Fruit fly (Drosophila melanogaster) whole organism, pupa: Measurements from ENCODE around the gene Bacc.

Source experiments
- CG10348 ChIP-seq: fragments of 200-800 bp; sonication (Bioruptor generic); IDR thresholded peaks from 2 replicates; pipeline ENCODE4 v1.3.6; 2022; ENCODE audit warnings: missing biosample characterization, missing genetic modification characterization
- CG14655 ChIP-seq: fragments of 200-800 bp; sonication (Bioruptor generic); optimal IDR thresholded peaks from 3 replicates; lab custom pipeline; 2017; ENCODE audit warnings: mild to moderate bottlenecking, missing biosample characterization, missing genetic modification reagents, missing genetic modification characterization
- CG17806 ChIP-seq: fragments of 200-800 bp; sonication (Bioruptor generic); optimal IDR thresholded peaks from 2 replicates; lab custom pipeline; 2018; ENCODE audit warnings: missing biosample characterization, mild to moderate bottlenecking, missing genetic modification characterization, moderate library complexity
- CG34367 ChIP-seq: fragments of 200-800 bp; sonication (Bioruptor generic); optimal IDR thresholded peaks from 2 replicates; lab custom pipeline; 2018; ENCODE audit warnings: missing biosample characterization, mild to moderate bottlenecking, missing genetic modification characterization
- EcR ChIP-seq: fragments of 200-800 bp; sonication (Bioruptor generic); optimal IDR thresholded peaks from 3 replicates; lab custom pipeline; 2019; ENCODE audit warnings: missing biosample characterization, missing genetic modification characterization, mild to moderate bottlenecking, moderate library complexity, missing genetic modification reagents
- Pif1B ChIP-seq: fragments of 200-800 bp; sonication (Bioruptor generic); optimal IDR thresholded peaks from 3 replicates; lab custom pipeline; 2016; ENCODE audit warnings: missing biosample characterization, missing genetic modification characterization
- Snoo ChIP-seq: fragments of 200-800 bp; sonication (Bioruptor generic); optimal IDR thresholded peaks from 3 replicates; lab custom pipeline; 2017; ENCODE audit warnings: missing biosample characterization, mild to moderate bottlenecking, missing genetic modification characterization, inconsistent platforms
- fd96Ca ChIP-seq: fragments of 200-800 bp; sonication (Bioruptor generic); IDR thresholded peaks from 3 replicates; pipeline ENCODE4 v1.3.6; 2022; ENCODE audit warnings: missing biosample characterization, missing genetic modification characterization
- gl ChIP-seq: fragments of 200-800 bp; sonication (Bioruptor generic); optimal IDR thresholded peaks from 2 replicates; lab custom pipeline; 2018; ENCODE audit warnings: missing biosample characterization, mild to moderate bottlenecking, missing genetic modification characterization

DNA sequence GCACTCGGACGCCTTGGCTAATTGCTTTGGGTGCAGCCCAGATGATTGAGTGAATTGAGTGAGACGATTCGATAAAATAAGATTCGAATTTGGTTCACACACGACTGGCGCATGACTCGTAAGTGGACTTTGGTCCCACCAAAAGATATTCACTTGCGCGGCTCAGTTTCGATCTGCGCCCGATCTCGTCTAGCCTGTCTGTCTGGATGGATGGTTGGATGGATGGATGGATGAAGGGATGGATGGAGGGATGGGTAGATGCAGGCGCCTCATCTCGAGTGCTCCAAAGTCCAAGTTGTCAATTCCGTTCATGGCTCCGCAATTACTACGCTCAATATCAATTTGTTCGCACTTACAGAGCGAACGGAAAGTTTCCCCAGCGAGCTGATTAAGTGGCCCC, 50.3 kb downstream of the Bacc start:
- TF ChIP-seq Pif1B (GFP tag; lab: Kevin White, UChicago) (peak; percentile 24), CG10348 (no peak), Snoo (peak; percentile 25), gl (peak; percentile 87), EcR (peak; percentile 27), CG14655 (GFP tag; lab: Kevin White, UChicago) (peak; percentile 64), CG34367 (tag; lab: Kevin White, UChicago) (peak; percentile 46), fd96Ca (GFP tag; lab: Robert Waterston, UW) (peak; percentile 46; the same call in 1 of the 3 replicates), CG17806 (peak; percentile 28)
